Fruit fly (Drosophila melanogaster) whole organism, embryonic: ENCODE measurements around the gene hbt.
A peak's percentile ranks its signal among the peaks of the same experiment; 100 is the strongest.

Experiments used
- CG10147 ChIP-seq: fragments of 200-800 bp; sonication (Bioruptor generic); optimal IDR thresholded peaks from 2 replicates; lab custom pipeline; 2019; ENCODE audit warnings: missing biosample characterization, mild to moderate bottlenecking, missing genetic modification characterization, moderate library complexity
- CG1024 ChIP-seq: fragments of 200-800 bp; sonication (Bioruptor generic); IDR thresholded peaks from 2 replicates; pipeline ENCODE4 v1.3.6; 2022; ENCODE audit warnings: missing biosample characterization, missing genetic modification characterization
- CG10543 ChIP-seq: fragments of 200-800 bp; sonication (Bioruptor generic); optimal IDR thresholded peaks from 3 replicates; lab custom pipeline; 2017; ENCODE audit warnings: missing biosample characterization, mild to moderate bottlenecking, missing genetic modification characterization, moderate library complexity
- CG11723 ChIP-seq: fragments of 200-800 bp; sonication (Bioruptor generic); optimal IDR thresholded peaks from 2 replicates; lab custom pipeline; 2017; ENCODE audit warnings: missing biosample characterization, mild to moderate bottlenecking, missing genetic modification characterization
- CG12391 ChIP-seq: fragments of 200-800 bp; sonication (Bioruptor generic); optimal IDR thresholded peaks from 3 replicates; lab custom pipeline; 2018; ENCODE audit warnings: missing biosample characterization, mild to moderate bottlenecking, missing genetic modification characterization, moderate library complexity
- CG12659 ChIP-seq: fragments of 200-800 bp; sonication (Bioruptor generic); optimal IDR thresholded peaks from 3 replicates; lab custom pipeline; 2017; ENCODE audit warnings: mild to moderate bottlenecking, missing biosample characterization, missing genetic modification reagents, missing genetic modification characterization
- CG12744 ChIP-seq: fragments of 200-800 bp; sonication (Bioruptor generic); optimal IDR thresholded peaks from 2 replicates; lab custom pipeline; 2016; ENCODE audit warnings: missing biosample characterization, missing genetic modification characterization
- CG12769 ChIP-seq: fragments of 200-800 bp; sonication (Bioruptor generic); optimal IDR thresholded peaks from 2 replicates; lab custom pipeline; 2019; ENCODE audit warnings: missing biosample characterization, mild to moderate bottlenecking, missing genetic modification characterization, moderate library complexity
- CG12942 ChIP-seq: fragments of 200-800 bp; sonication (Bioruptor generic); optimal IDR thresholded peaks from 3 replicates; lab custom pipeline; 2016; ENCODE audit warnings: missing biosample characterization, missing genetic modification characterization
- CG13424 ChIP-seq: fragments of 200-800 bp; sonication (Bioruptor generic); optimal IDR thresholded peaks from 2 replicates; lab custom pipeline; 2019; ENCODE audit warnings: missing biosample characterization, mild to moderate bottlenecking, missing genetic modification characterization, moderate library complexity
- CG14965 ChIP-seq: fragments of 200-800 bp; sonication (Bioruptor generic); optimal IDR thresholded peaks from 2 replicates; lab custom pipeline; 2016; ENCODE audit warnings: missing biosample characterization, missing genetic modification characterization, borderline replicate concordance
- CG1602 ChIP-seq: fragments of 200-800 bp; sonication (Bioruptor generic); optimal IDR thresholded peaks from 3 replicates; lab custom pipeline; 2016; ENCODE audit warnings: missing biosample characterization, missing genetic modification characterization
- CG2875 ChIP-seq: fragments of 200-800 bp; sonication (Bioruptor generic); optimal IDR thresholded peaks from 2 replicates; lab custom pipeline; 2017; ENCODE audit warnings: missing biosample characterization, mild to moderate bottlenecking, missing genetic modification characterization, missing genetic modification reagents
- CG3281 ChIP-seq: fragments of 200-800 bp; sonication (Bioruptor generic); optimal IDR thresholded peaks from 3 replicates; lab custom pipeline; 2017; ENCODE audit warnings: missing biosample characterization, mild to moderate bottlenecking, missing genetic modification characterization
- CG33557 ChIP-seq: fragments of 200-800 bp; sonication (Bioruptor generic); optimal IDR thresholded peaks from 2 replicates; lab custom pipeline; 2019; ENCODE audit warnings: missing biosample characterization, mild to moderate bottlenecking, missing genetic modification characterization, moderate library complexity
- CG34376 ChIP-seq: fragments of 200-800 bp; sonication (Bioruptor generic); optimal IDR thresholded peaks from 2 replicates; lab custom pipeline; 2018; ENCODE audit warnings: missing biosample characterization, mild to moderate bottlenecking, missing genetic modification characterization
- CG6765 ChIP-seq: fragments of 200-800 bp; sonication (Bioruptor generic); optimal IDR thresholded peaks from 3 replicates; lab custom pipeline; 2017; ENCODE audit warnings: missing biosample characterization, mild to moderate bottlenecking, missing genetic modification characterization
- CG6813 ChIP-seq: fragments of 200-800 bp; sonication (Bioruptor generic); optimal IDR thresholded peaks from 2 replicates; lab custom pipeline; 2017; ENCODE audit warnings: missing biosample characterization, missing genetic modification characterization, mild to moderate bottlenecking, moderate library complexity, missing genetic modification reagents
- CG6854 ChIP-seq: fragments of 200-800 bp; sonication (Bioruptor generic); optimal IDR thresholded peaks from 3 replicates; lab custom pipeline; 2017; ENCODE audit warnings: missing biosample characterization, mild to moderate bottlenecking, missing genetic modification characterization
- CG7357 ChIP-seq: fragments of 200-800 bp; sonication (Bioruptor generic); IDR thresholded peaks from 3 replicates; pipeline ENCODE4 v1.3.6; 2022; ENCODE audit warnings: missing biosample characterization, missing genetic modification characterization
- CG7786 ChIP-seq: fragments of 200-800 bp; sonication (Bioruptor generic); optimal IDR thresholded peaks from 2 replicates; lab custom pipeline; 2016; ENCODE audit warnings: missing biosample characterization, missing genetic modification characterization
- CG7839 ChIP-seq: fragments of 200-800 bp; sonication (Bioruptor generic); optimal IDR thresholded peaks from 3 replicates; lab custom pipeline; 2018; ENCODE audit warnings: missing biosample characterization, mild to moderate bottlenecking, missing genetic modification characterization, moderate library complexity
- CG9876 ChIP-seq: fragments of 200-800 bp; sonication (Bioruptor generic); optimal IDR thresholded peaks from 2 replicates; lab custom pipeline; 2016; ENCODE audit warnings: missing biosample characterization, missing genetic modification characterization
- CoRest ChIP-seq: fragments of 200-800 bp; sonication (Bioruptor generic); optimal IDR thresholded peaks from 3 replicates; lab custom pipeline; 2018; ENCODE audit warnings: missing biosample characterization, mild to moderate bottlenecking, missing genetic modification characterization, moderate library complexity
- D19A ChIP-seq: fragments of 200-800 bp; optimal IDR thresholded peaks from 3 replicates; lab custom pipeline; 2019; ENCODE audit warnings: missing biosample characterization, mild to moderate bottlenecking, missing genetic modification characterization, moderate library complexity
- Deaf1 ChIP-seq: fragments of 200-800 bp; optimal IDR thresholded peaks from 3 replicates; lab custom pipeline; 2019; ENCODE audit warnings: missing biosample characterization, mild to moderate bottlenecking, missing genetic modification characterization, moderate library complexity
- Fer1 ChIP-seq: fragments of 200-800 bp; sonication (Bioruptor generic); optimal IDR thresholded peaks from 2 replicates; lab custom pipeline; 2017; ENCODE audit warnings: missing biosample characterization, mild to moderate bottlenecking, missing genetic modification characterization
- Hand ChIP-seq: fragments of 200-800 bp; sonication (Bioruptor generic); optimal IDR thresholded peaks from 2 replicates; lab custom pipeline; 2017; ENCODE audit warnings: mild to moderate bottlenecking, missing biosample characterization, missing genetic modification reagents, missing genetic modification characterization
- Xbp1 ChIP-seq: fragments of 200-800 bp; sonication (Bioruptor generic); optimal IDR thresholded peaks from 3 replicates; lab custom pipeline; 2016; ENCODE audit warnings: missing biosample characterization, mild to moderate bottlenecking, missing genetic modification characterization
- ab ChIP-seq: fragments of 200-800 bp; sonication (Bioruptor generic); optimal IDR thresholded peaks from 2 replicates; lab custom pipeline; 2016; ENCODE audit warnings: missing biosample characterization, missing genetic modification characterization
- crc ChIP-seq: fragments of 200-800 bp; sonication (Bioruptor generic); optimal IDR thresholded peaks from 2 replicates; lab custom pipeline; 2016; ENCODE audit warnings: missing biosample characterization, missing genetic modification characterization
- cwo ChIP-seq: fragments of 200-800 bp; sonication (Bioruptor generic); optimal IDR thresholded peaks from 3 replicates; lab custom pipeline; 2017; ENCODE audit warnings: missing biosample characterization, missing genetic modification characterization, mild to moderate bottlenecking, moderate library complexity, missing genetic modification reagents
- dmrt11E ChIP-seq: fragments of 200-800 bp; sonication (Bioruptor generic); optimal IDR thresholded peaks from 3 replicates; lab custom pipeline; 2018; ENCODE audit warnings: missing biosample characterization, mild to moderate bottlenecking, missing genetic modification characterization, moderate library complexity
- dysf ChIP-seq: fragments of 200-800 bp; sonication (Bioruptor generic); IDR thresholded peaks from 3 replicates; pipeline ENCODE4 v1.3.6; 2022; ENCODE audit warnings: missing biosample characterization, missing genetic modification characterization
- ewg ChIP-seq: fragments of 200-800 bp; sonication (Bioruptor generic); optimal IDR thresholded peaks from 3 replicates; lab custom pipeline; 2017; ENCODE audit warnings: mild to moderate bottlenecking, missing biosample characterization, missing genetic modification reagents, missing genetic modification characterization
- ind ChIP-seq: fragments of 200-800 bp; sonication (Bioruptor generic); optimal IDR thresholded peaks from 3 replicates; lab custom pipeline; 2016; ENCODE audit warnings: missing biosample characterization, missing genetic modification characterization
- insv ChIP-seq, 2 experiments: fragments of 200-800 bp; sonication (Bioruptor generic); optimal IDR thresholded peaks; 3 replicates each; lab custom pipeline; 2016 to 2018; ENCODE audit warnings: missing biosample characterization in 2 of 2, missing genetic modification characterization in 2 of 2
- maf-S ChIP-seq: fragments of 200-800 bp; sonication (Bioruptor generic); optimal IDR thresholded peaks from 2 replicates; lab custom pipeline; 2016; ENCODE audit warnings: missing biosample characterization, missing genetic modification characterization
- nerfin-1 ChIP-seq: fragments of 200-800 bp; sonication (Bioruptor generic); optimal IDR thresholded peaks from 3 replicates; lab custom pipeline; 2019; ENCODE audit warnings: missing biosample characterization, mild to moderate bottlenecking, missing genetic modification characterization, moderate library complexity
- oc ChIP-seq: fragments of 200-800 bp; sonication (Bioruptor generic); optimal IDR thresholded peaks from 2 replicates; lab custom pipeline; 2018; ENCODE audit warnings: missing biosample characterization, mild to moderate bottlenecking, missing genetic modification characterization, moderate library complexity
- pho ChIP-seq: fragments of 200-800 bp; sonication (Bioruptor generic); optimal IDR thresholded peaks from 2 replicates; lab custom pipeline; 2016; ENCODE audit warnings: missing biosample characterization, missing genetic modification characterization
- ranshi ChIP-seq: fragments of 200-800 bp; sonication (Bioruptor generic); IDR thresholded peaks from 2 replicates; pipeline ENCODE4 v1.3.6; 2022; ENCODE audit warnings: missing biosample characterization, missing genetic modification characterization
- slp2 ChIP-seq: fragments of 200-800 bp; sonication (Bioruptor generic); optimal IDR thresholded peaks from 2 replicates; lab custom pipeline; 2016; ENCODE audit warnings: missing biosample characterization, missing genetic modification characterization
- sna ChIP-seq: fragments of 200-800 bp; sonication (Bioruptor generic); IDR thresholded peaks from 2 replicates; pipeline ENCODE4 v1.3.6; 2022; ENCODE audit warnings: missing biosample characterization, missing genetic modification characterization; ENCODE audit not compliant: partially characterized antibody
- twi ChIP-seq: fragments of 200-800 bp; optimal IDR thresholded peaks from 2 replicates; lab custom pipeline; 2019; ENCODE audit warnings: missing biosample characterization, mild to moderate bottlenecking, missing genetic modification characterization, moderate library complexity
- tx ChIP-seq: fragments of 200-800 bp; sonication (Bioruptor generic); optimal IDR thresholded peaks from 2 replicates; lab custom pipeline; 2016; ENCODE audit warnings: missing biosample characterization, missing genetic modification characterization
- z ChIP-seq: fragments of 200-800 bp; sonication (Bioruptor generic); IDR thresholded peaks from 3 replicates; pipeline ENCODE4 v1.3.6; 2022; ENCODE audit warnings: missing biosample characterization, missing genetic modification characterization

Gene hbt

dm6 chr2L:13290276-13291065, 40.5 kb downstream of the hbt start (continued):
- peak; percentile 76 for TF ChIP-seq sna
- TF ChIP-seq z, result peak; percentile 47; the same call in 2 of the 3 replicates
- peak; percentile 89 for TF ChIP-seq Deaf1 (tag; lab: Kevin White, UChicago)
- TF ChIP-seq Fer1, result peak; percentile 87
- peak; percentile 39 for TF ChIP-seq CG33557
- peak; percentile 78 for TF ChIP-seq CG12659
- TF ChIP-seq pho (GFP tag; lab: Kevin White, UChicago), result peak; percentile 24
- TF ChIP-seq ab (GFP tag; lab: Kevin White, UChicago), result no peak
- TF ChIP-seq crc (GFP tag; lab: Kevin White, UChicago), result peak; percentile 33
- TF ChIP-seq CG6765 (GFP tag; lab: Kevin White, UChicago), result peak; percentile 95
- peak; percentile 80 for TF ChIP-seq oc (tag; lab: Kevin White, UChicago)
- peak; percentile 87 for TF ChIP-seq CG34376
- TF ChIP-seq CG6813 (GFP tag; lab: Kevin White, UChicago), result peak; percentile 94
- TF ChIP-seq twi (tag; lab: Kevin White, UChicago), result no peak
- no peak for TF ChIP-seq CG12942 (GFP tag; lab: Kevin White, UChicago)
- TF ChIP-seq insv (GFP tag; optimal IDR thresholded peaks at IDR 0.05; lab: Kevin White, UChicago), result peak in 1 of 2 experiments; percentile 50
- peak; percentile 78 for TF ChIP-seq CG13424 (tag; lab: Kevin White, UChicago)
- 0 out of 3 replicates have a peak, but pooled peaks have one; percentile 33 for TF ChIP-seq CG7357 (GFP tag; lab: Robert Waterston, UW)
- TF ChIP-seq ind (GFP tag; lab: Kevin White, UChicago), result no peak
- TF ChIP-seq D19A (tag; lab: Kevin White, UChicago), result peak; percentile 60
- peak; percentile 72 for TF ChIP-seq CG7839 (tag; lab: Kevin White, UChicago)
- peak; percentile 61 for TF ChIP-seq CoRest
- peak; percentile 54 for TF ChIP-seq CG12391 (tag; lab: Kevin White, UChicago)
- peak; percentile 10 for TF ChIP-seq Xbp1 (GFP tag; lab: Kevin White, UChicago)
- peak; percentile 72 for TF ChIP-seq CG11723 (GFP tag; lab: Kevin White, UChicago)
- TF ChIP-seq cwo, result peak; percentile 26
- peak; percentile 91 for TF ChIP-seq CG12769 (tag; lab: Kevin White, UChicago)
- TF ChIP-seq CG3281 (GFP tag; lab: Kevin White, UChicago), result peak; percentile 90
- TF ChIP-seq CG10543 (GFP tag; lab: Kevin White, UChicago), result peak; percentile 86
- TF ChIP-seq CG6854 (GFP tag; lab: Kevin White, UChicago), result peak; percentile 75
- no peak for TF ChIP-seq CG7786
- TF ChIP-seq ranshi (GFP tag; lab: Robert Waterston, UW), result peak; percentile 60; the same call in 1 of the 2 replicates
- peak; percentile 52 for TF ChIP-seq slp2 (GFP tag; lab: Kevin White, UChicago)
- peak; percentile 64; the same call in 2 of the 3 replicates for TF ChIP-seq dysf (GFP tag; lab: Robert Waterston, UW)
- TF ChIP-seq CG1602 (GFP tag; lab: Kevin White, UChicago), result peak; percentile 13
- peak; percentile 60 for TF ChIP-seq nerfin-1
- peak; percentile 10 for TF ChIP-seq dmrt11E (tag; lab: Kevin White, UChicago)
- TF ChIP-seq CG1024, result peak; percentile 35; the same call in 1 of the 2 replicates
- no peak for TF ChIP-seq tx (GFP tag; lab: Kevin White, UChicago)
- peak; percentile 62 for TF ChIP-seq maf-S
- TF ChIP-seq ewg, result peak; percentile 47
- peak; percentile 51 for TF ChIP-seq CG14965 (GFP tag; lab: Kevin White, UChicago)
- TF ChIP-seq CG10147 (GFP tag; lab: Kevin White, UChicago), result peak; percentile 72
- TF ChIP-seq CG2875 (GFP tag; lab: Kevin White, UChicago), result peak; percentile 82
- TF ChIP-seq CG12744 (GFP tag; lab: Kevin White, UChicago), result peak; percentile 67
- no peak for TF ChIP-seq CG9876
- peak; percentile 78 for TF ChIP-seq Hand
